Fruit fly (Drosophila melanogaster) Kc167 (cell line): ENCODE data around the gene 14-3-3epsilon.
A peak's percentile ranks its signal among the peaks of the same experiment; 100 is the strongest.

Experiments used
- Myc ChIP-seq: fragments of >200 bp; optimal IDR thresholded peaks from 2 replicates; lab custom pipeline; 2017; ENCODE audit warnings: missing external identifiers
- Sin3A ChIP-seq: fragments of >200 bp; optimal IDR thresholded peaks from 2 replicates; lab custom pipeline; 2018; ENCODE audit warnings: missing external identifiers
- h ChIP-seq: fragments of >200 bp; optimal IDR thresholded peaks from 3 replicates; lab custom pipeline; 2018; ENCODE audit warnings: missing external identifiers
- insv ChIP-seq: fragments of >200 bp; optimal IDR thresholded peaks from 3 replicates; lab custom pipeline; 2018; ENCODE audit warnings: missing external identifiers
- psq ChIP-seq: fragments of >200 bp; optimal IDR thresholded peaks from 2 replicates; lab custom pipeline; 2017; ENCODE audit warnings: missing external identifiers
- ttk ChIP-seq: sonication (Bioruptor generic); optimal IDR thresholded peaks from 2 replicates; lab custom pipeline; 2017; ENCODE audit warnings: missing external identifiers

Gene 14-3-3epsilon

DNA sequence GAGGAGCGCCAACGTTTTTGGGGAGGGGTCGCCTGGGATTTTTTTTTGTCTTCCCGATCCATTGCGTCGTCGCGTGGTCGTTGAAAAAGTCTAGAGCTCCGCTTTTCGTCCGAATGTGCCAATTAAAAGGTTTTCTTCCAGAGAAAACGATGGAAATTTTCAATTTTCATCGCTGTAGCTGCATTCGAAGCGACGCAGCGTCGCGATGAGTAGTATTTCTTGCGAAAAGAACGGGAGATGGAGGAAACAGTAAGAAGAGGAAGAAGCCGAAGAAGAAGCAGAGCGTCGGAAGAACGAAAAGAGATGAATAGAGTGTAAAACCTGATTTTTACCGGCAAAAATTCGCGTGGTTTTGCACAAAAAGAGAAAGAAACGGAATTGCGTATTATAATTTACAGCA lies 669 bp downstream of the 14-3-3epsilon start:
- TF ChIP-seq psq (lab: Kevin White, UChicago) (no peak), h (no peak), Myc (lab: Kevin White, UChicago) (no peak), Sin3A (lab: Kevin White, UChicago) (no peak), ttk (no peak), insv (lab: Kevin White, UChicago) (no peak)

DNA sequence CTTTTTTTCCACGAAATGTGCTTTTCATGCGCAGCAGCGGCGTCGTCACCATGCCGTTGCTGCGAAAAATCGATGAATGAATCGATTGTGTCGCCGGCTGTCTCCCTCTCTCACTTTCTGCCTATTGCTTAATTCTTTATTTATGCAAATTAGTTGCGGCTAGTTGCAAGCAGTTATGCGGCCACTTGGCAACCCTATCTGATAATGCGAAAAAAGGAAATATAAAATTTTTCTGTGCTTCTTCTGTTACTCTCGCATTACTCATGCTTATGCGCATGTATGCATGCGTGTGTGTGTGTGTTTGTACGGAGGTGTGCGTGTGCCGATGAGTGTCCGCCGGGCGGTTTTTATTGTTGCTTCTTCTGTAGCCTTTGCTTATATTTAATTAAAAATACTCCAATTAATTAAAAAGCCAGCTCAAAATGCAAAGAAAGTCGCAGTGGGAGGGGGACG lies 1.4 kb downstream of the 14-3-3epsilon start:
- TF ChIP-seq Myc (lab: Kevin White, UChicago): no peak
- no peak for TF ChIP-seq insv (lab: Kevin White, UChicago)
- no peak for TF ChIP-seq Sin3A (lab: Kevin White, UChicago)
- TF ChIP-seq h: no peak
- TF ChIP-seq psq (lab: Kevin White, UChicago): no peak
- TF ChIP-seq ttk: no peak

DNA sequence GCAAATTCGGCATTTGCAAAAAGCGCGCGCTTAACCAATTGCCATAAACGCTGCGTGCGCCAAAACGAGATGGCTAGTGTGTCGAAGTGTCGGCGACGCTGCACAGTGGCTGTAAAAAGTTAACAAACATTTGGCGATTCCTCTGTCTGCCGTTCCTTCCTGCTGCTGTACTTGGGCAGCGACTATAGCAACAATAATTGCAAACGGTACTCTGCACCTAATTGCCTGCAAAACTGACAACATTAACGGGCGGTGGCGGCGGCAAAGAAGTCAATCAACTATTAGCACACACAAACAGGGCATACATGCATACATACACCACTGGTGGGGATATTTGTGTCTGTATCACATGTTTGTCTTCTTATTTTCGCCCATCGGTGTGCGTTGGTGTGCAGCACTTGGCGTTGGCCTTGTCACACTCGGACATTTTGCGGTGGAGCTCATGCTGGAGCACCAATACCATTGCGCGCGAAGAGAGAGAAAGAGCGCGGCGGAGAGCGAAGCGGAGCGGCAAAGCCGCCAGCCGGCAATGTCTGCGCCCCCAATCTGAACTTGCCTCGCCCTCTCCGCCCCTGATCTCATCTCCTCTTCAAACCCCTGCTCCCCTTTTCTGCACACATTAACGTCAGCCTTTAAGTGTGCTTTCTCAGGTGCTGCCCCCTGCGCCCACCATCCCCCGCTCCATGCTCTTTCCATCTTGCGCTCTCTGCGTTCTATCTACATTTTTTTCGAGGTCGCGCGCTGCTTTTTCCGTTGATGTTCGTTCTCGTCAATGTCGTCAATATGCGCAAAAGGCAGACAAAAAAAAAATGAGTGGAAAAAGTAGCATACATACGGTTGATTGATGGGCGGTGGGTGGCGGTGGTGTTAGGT lies 2.1 kb downstream of the 14-3-3epsilon start:
- TF ChIP-seq ttk: no peak
- TF ChIP-seq Sin3A (lab: Kevin White, UChicago): no peak
- no peak for TF ChIP-seq psq (lab: Kevin White, UChicago)
- no peak for TF ChIP-seq insv (lab: Kevin White, UChicago)

DNA sequence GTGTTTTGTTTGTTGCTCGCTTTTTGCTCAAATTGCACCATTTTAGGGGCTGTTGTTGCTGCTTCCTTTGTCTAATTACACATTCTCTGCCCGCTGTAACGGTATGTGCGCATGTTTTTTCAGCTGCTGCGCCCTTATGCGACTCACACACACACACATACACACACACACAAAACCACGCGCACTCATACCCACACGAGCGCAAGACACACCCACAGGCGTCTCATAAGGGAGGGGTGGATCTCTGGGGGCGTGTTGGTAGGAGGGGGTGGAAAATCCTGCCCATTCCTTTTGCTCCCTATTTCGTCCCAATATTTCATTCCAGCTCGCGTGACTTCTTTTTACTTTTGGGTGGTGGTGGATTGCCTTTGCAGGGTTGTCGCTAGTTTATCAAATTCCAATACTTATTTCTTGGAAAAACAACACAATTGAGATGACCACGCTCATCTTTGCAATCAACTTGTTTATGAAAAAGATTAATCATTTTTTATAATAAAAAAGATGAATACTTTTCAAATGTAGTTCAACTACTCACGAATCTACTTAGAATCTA lies 2.8 kb downstream of the 14-3-3epsilon start:
- TF ChIP-seq Sin3A (lab: Kevin White, UChicago) (no peak), h (no peak), Myc (lab: Kevin White, UChicago) (no peak), ttk (no peak), insv (lab: Kevin White, UChicago) (no peak), psq (lab: Kevin White, UChicago) (no peak)

DNA sequence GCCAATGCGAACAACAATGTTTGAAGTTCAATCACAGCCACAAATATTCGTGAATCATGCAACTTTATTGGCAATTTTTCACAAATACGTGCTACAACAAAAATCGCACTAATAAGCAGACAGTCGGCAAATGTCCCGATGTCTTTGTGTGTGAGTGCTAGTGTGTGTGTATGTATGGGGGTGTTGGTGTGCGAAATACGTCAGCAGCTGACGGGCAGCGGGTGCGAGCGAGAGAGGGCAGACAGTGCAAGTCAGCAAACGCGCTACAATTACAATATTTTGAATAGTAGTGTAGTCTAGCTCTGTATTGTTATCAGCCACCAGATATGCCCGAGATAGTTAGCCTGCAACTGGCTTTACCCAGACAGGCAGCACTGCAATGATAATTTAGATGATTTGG lies 3.7 kb downstream of the 14-3-3epsilon start:
- TF ChIP-seq Sin3A (lab: Kevin White, UChicago): no peak
- no peak for TF ChIP-seq ttk
- no peak for TF ChIP-seq h
- TF ChIP-seq Myc (lab: Kevin White, UChicago): no peak
- no peak for TF ChIP-seq psq (lab: Kevin White, UChicago)
- no peak for TF ChIP-seq insv (lab: Kevin White, UChicago)

DNA sequence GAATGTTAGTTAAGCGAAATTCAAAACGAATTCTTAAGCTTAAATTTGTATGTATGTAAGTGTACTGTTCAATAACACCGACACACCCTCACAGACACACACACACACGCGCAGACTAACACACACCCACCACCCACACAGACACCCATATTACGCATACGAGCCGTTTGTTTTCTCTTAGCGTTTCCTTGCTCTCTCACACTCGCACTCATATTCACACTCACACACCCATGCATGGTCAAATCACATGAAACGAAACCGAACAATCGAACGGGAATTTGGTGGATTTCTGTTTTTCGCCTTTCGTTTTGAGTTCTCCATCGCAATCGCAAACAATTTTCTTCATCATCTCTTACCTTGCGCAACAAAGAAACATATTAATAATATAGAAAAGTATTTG lies 6.9 kb downstream of the 14-3-3epsilon start:
- no peak for TF ChIP-seq insv (lab: Kevin White, UChicago)
- TF ChIP-seq h: no peak
- TF ChIP-seq Sin3A (lab: Kevin White, UChicago): no peak
- TF ChIP-seq ttk: no peak
- TF ChIP-seq Myc (lab: Kevin White, UChicago): no peak

DNA sequence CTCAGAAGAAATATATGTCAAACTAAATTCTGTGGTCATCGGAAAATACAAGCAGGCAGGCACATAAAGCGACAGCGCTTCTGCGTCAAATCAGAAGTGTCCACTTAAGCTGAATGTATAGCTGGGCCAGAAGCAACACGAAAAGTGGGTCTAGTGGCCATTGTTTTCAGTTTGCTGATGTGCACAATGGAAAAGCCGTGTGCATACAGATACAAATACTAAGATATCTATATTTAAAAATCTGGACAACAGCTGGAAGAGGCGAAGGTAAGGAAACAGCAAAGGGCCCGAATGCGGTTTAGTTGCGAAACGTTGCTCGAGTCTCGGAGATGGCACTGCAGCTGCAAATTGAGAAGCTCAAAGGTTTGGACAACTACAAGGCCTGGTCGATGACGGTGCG lies 8.5 kb downstream of the 14-3-3epsilon start, which contains the start of gene CG18598:
TSS of gene CG18598 (plus strand) at position 301 of the 400 bp plus-strand sequence.
- no peak for TF ChIP-seq ttk

DNA sequence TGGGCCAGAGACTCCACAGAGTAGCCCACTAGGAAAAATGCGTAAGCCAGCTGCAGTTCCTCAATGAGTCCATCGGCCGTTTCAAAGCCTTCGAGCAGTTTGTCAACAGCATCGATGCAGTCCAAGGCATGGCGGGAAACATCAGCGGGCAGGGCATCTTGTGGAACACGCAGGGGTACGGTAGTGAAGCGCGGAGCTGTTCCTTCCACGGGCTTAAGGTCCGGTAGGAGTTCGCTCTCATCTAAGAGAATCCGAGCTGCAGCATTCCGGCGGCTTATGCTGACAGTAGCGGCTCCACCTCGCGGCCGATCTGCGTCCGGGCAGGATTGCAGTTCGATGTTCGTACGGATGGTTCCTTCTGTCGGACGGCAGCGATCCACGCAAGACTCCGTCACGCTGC lies 9.5 kb downstream of the 14-3-3epsilon start:
- TF ChIP-seq Myc (lab: Kevin White, UChicago) (no peak), Sin3A (lab: Kevin White, UChicago) (no peak), ttk (peak; percentile 92)

DNA sequence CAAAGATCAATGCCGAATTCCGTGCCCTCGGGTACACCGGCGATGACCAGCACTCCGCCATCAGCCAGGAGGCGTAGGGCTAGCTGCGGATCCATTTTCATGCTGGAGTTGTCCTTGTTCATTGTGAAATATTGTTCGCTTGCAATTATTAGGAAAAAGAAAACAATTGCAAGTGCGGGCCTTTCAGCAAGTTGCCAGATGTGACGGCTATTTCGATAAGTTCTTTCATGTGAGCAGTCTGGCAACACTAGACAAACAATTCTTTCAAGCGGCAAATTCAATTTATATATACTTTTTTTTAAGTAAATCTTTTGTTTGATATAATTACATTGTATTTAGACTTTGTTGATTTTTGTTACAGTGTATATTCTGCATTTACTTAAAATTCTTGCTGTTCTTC lies 10.2 kb downstream of the 14-3-3epsilon start, which contains the start of gene CG12320:
TSS of gene CG12320 (minus strand) at position 157 of the 400 bp plus-strand sequence.
- TF ChIP-seq insv (lab: Kevin White, UChicago) (no peak), Sin3A (lab: Kevin White, UChicago) (no peak), psq (lab: Kevin White, UChicago) (no peak), Myc (lab: Kevin White, UChicago) (no peak), ttk (no peak), h (no peak)

DNA sequence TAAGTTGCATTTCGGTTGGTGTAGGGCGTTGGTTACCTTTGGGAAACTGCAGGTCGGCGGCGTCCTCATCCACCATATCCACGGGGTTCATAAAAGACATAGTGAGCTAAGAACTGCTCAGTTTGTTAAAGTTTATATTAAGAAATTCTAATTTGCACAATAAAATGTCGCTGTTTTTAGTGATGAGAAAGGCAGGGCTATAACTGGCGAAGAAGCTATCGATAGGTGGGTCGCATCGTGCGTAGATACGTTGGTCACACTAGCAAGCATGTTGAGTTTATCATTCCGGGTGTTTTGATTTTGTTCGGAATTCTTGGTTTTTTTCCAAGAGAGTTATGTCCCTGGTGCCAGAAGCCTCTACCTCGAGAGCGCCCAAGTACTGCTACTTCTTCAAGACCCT lies 12.9 kb downstream of the 14-3-3epsilon start, which contains the start of the genes Ada2a, Polr2D, Tgs1 and moi:
TSS of gene Ada2a (minus strand) at position 207 of the 400 bp plus-strand sequence.
TSS of gene Polr2D (minus strand) at position 207 of the 400 bp plus-strand sequence.
TSS of gene Tgs1 (plus strand) at position 250 of the 400 bp plus-strand sequence.
TSS of gene moi (plus strand) at position 250 of the 400 bp plus-strand sequence.
- TF ChIP-seq ttk (no peak), Myc (lab: Kevin White, UChicago) (no peak), psq (lab: Kevin White, UChicago) (no peak), Sin3A (lab: Kevin White, UChicago) (no peak), h (no peak), insv (lab: Kevin White, UChicago) (no peak)

DNA sequence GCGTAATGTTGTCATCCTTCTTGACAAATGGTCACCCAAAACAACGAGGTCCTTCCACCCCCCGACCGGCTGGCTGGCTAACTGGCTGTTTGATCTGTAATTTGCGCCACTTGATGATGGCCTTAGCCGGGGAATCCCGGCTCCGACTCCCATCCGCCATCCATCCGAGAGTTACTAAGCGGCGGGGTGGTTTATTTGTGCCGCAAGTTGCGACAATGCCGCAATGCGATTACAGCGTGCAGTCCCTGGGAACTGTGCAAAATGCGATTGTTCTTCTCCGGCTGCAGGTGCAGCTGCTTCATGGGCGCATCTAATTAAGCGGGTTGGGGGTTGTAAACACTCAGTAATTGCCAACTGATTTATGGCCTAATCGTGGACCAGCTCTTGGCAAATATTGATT lies 17.7 kb downstream of the 14-3-3epsilon start:
- TF ChIP-seq Sin3A (lab: Kevin White, UChicago): no peak
- TF ChIP-seq Myc (lab: Kevin White, UChicago): no peak
- no peak for TF ChIP-seq insv (lab: Kevin White, UChicago)
- no peak for TF ChIP-seq h
- TF ChIP-seq psq (lab: Kevin White, UChicago): no peak
- no peak for TF ChIP-seq ttk

DNA sequence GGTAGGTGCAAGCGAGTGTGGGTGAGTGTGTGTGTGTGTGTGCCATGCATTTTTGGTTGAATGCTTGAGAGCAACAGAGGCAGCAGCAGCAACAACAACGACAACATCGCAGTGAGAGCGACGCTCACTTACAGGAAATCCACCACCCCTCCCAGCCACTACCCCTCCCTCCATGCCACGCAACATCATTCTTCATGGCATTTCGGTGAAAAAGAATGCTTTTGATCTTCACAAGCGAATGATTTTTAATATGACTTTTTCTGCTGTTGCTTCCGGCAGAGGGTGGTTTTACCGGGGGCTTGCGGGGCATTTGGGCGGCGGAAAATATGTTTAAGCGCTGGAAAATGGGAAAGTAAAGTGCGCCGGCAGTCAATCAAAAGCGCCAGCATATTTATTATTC lies 19.3 kb downstream of the 14-3-3epsilon start:
- TF ChIP-seq insv (lab: Kevin White, UChicago) (no peak), Myc (lab: Kevin White, UChicago) (no peak), Sin3A (lab: Kevin White, UChicago) (no peak), h (no peak), ttk (no peak), psq (lab: Kevin White, UChicago) (no peak)
